Fruit fly (Drosophila melanogaster) Kc167 (cell line): ENCODE data around the gene CG31268.

ENCODE experiments used
- Myc ChIP-seq: fragments of >200 bp; optimal IDR thresholded peaks from 2 replicates; lab custom pipeline; 2017; ENCODE audit warnings: missing external identifiers
- Sin3A ChIP-seq: fragments of >200 bp; optimal IDR thresholded peaks from 2 replicates; lab custom pipeline; 2018; ENCODE audit warnings: missing external identifiers
- h ChIP-seq: fragments of >200 bp; optimal IDR thresholded peaks from 3 replicates; lab custom pipeline; 2018; ENCODE audit warnings: missing external identifiers
- insv ChIP-seq: fragments of >200 bp; optimal IDR thresholded peaks from 3 replicates; lab custom pipeline; 2018; ENCODE audit warnings: missing external identifiers
- psq ChIP-seq: fragments of >200 bp; optimal IDR thresholded peaks from 2 replicates; lab custom pipeline; 2017; ENCODE audit warnings: missing external identifiers
- ttk ChIP-seq: sonication (Bioruptor generic); optimal IDR thresholded peaks from 2 replicates; lab custom pipeline; 2017; ENCODE audit warnings: missing external identifiers

Gene CG31268

DNA sequence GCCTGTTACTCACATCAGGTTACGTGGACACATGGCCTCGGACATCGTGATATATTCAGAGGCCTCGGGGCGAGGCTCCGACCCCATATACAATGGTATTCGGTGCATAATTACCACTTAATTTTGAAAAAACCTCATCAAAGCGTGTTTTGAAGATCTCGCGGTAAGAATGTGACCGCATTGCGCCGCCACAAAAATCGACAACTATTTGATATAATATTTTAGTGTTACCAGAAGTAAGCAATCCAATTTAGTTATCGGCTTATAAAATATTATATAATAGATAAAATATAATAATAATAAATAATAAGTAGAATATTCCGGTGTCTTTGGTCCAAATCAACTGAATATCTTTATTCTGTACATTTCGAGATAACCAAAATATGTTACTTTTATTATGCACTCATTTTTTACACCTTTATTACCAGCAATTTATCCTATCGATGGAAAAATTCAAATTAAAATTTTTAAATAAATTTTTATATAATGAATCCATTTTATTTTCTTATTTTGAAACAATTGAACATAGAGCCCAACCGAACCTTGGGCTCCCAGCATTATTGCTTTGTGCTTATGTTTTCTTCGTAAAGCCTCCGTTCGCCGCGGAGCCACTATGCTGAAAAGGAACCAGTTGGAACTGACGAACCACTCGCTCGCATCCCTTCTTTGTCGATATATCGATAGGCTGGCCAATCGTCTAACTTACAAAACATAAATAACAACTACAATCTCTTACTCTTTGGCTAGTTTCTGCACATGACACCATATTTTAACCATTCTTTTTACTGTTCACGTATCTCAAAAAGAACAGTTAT is 8.6 kb downstream of the CG31268 start, which contains the start of the genes CG18213 and Trm7-32:
CG18213 (minus strand) TSS at position 211 of the 815 bp plus-strand sequence.
Trm7-32 (plus strand) TSS at position 690 of the 815 bp plus-strand sequence.
- TF ChIP-seq psq (lab: Kevin White, UChicago) (no peak), ttk (lab: Kevin White, UChicago) (no peak), Myc (no peak), Sin3A (no peak), insv (no peak), h (lab: Kevin White, UChicago) (no peak)

dm6 chr3R:17042838-17043569 is 11.4 kb downstream of the CG31268 start, which contains the start of the genes bdwf and Patr-1:
Gene bdwf, minus strand, starts transcription at chr3R:17043136.
Gene Patr-1, plus strand, starts transcription at chr3R:17043564.
- TF ChIP-seq h (lab: Kevin White, UChicago): no peak
- no peak for TF ChIP-seq ttk (lab: Kevin White, UChicago)
- TF ChIP-seq Myc: no peak
- TF ChIP-seq insv: no peak
- TF ChIP-seq psq (lab: Kevin White, UChicago): no peak
- no peak for TF ChIP-seq Sin3A

- TF ChIP-seq psq (lab: Kevin White, UChicago) (no peak), h (lab: Kevin White, UChicago) (no peak), Sin3A (no peak), ttk (lab: Kevin White, UChicago) (no peak), Myc (no peak), insv (no peak)
These were observed 11.9 kb downstream of the CG31268 start for dm6 chr3R:17043570-17043923.

DNA sequence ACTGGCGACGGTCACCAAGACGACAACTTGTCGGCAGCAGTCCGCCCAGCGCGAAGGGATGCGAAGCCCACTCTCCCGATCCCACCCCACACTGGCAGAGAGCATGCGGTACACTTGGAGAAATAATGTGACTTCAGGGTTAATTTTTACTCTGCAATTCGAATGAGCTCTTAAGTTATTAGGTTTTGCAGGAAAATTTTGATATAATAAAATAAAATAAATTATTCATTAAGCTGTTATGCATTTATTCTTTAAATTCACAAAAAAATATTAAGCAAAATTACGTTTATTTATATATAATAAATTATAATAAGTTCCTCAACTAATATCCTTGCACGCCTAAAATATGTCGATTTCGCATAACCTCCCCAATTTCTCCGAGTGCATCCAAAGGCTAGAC is 17.3 kb downstream of the CG31268 start:
- TF ChIP-seq insv: no peak
- TF ChIP-seq Sin3A: no peak
- TF ChIP-seq psq (lab: Kevin White, UChicago): no peak
- no peak for TF ChIP-seq Myc
- TF ChIP-seq ttk (lab: Kevin White, UChicago): no peak
- TF ChIP-seq h (lab: Kevin White, UChicago): no peak

DNA sequence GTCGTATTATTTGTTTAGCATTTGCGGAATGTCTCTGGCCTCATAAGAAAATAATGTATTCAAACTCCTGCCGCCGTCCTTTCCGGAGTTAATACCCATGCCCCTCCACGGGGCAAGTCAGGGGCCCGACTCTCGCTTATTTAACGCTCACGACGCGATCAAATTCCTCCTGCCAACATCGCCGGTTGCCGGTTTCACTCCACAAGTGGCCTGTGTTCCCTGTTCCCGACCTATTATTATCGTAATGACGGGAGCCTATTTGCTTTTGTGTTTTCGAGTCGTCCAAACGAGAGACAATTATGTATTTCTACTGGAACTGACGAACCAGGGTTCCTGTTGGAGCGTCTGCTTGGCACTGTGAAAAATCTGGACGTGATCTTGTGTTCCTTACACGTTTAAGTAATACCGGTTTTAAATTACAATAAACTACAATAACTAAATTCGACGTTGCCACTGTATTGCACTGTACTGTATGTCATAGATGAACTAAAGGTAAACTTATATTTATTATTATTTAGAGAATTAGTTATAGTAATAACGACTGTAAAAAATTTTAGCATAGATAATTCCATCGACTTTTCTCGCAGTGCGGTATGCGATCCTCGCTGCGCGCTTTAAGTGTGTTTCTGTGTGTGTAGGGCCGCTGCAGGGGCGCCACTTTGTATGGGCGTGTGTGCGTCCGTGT is 21.0 kb downstream of the CG31268 start:
- no peak for TF ChIP-seq psq (lab: Kevin White, UChicago)
- no peak for TF ChIP-seq insv
- TF ChIP-seq h (lab: Kevin White, UChicago): no peak
- TF ChIP-seq Myc: no peak
- TF ChIP-seq Sin3A: no peak
- TF ChIP-seq ttk (lab: Kevin White, UChicago): no peak

DNA sequence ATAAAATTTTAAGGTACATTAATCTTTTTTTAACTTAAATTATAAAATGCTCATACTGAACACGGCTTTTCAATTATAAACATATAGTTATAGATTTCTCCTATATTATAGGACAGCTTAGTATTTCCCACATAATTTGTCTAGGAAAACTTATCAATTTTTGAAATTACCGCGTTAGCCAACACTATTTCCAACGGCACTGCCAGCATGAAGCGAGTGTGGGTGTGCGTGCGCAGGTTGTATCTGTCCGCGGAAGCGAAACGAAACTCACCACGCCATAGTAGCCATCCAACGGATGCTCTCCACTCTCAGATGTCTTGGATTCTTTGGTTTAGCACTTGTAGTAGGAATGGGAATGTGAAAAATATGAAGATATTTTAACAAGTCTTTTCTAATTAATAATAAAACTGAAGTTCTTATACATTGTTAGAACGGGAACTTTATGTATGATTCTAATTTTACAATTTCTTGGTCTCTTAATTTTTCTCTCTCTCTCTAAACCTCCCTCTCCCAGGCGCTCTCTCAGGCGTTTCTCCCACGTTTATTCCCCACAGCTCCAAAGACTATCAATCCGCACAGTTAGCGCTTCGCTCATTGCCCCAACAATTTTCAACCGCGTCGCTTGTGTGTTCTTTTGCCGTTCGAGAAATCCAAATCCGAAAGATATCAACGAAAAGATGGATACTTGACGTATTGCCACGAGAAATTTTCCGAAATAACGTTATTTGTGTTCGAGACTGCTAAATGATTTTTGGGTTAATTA is 22.0 kb downstream of the CG31268 start, which contains the start of gene Dad:
Dad (plus strand) TSS at position 593 of the 763 bp plus-strand sequence.
- TF ChIP-seq psq (lab: Kevin White, UChicago) (no peak), ttk (lab: Kevin White, UChicago) (no peak), Sin3A (no peak), h (lab: Kevin White, UChicago) (no peak), Myc (no peak), insv (no peak)

DNA sequence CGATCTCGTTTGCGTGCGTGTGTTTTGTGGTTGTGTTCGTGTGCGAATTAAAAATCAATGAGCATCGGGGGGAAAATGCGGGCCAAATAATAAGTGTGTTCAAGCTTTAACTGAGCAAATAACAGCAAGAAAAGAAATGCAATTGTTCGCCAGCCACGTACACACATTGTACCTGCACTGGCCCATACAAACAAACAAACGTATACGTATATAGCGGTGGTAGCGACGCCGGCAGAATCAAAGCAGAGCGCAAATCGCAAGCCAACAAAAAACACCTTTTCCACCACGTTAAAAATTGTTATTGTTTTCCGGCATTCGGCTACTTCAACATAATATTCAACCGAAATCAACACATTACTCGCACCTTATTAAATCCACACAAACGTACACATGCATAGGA is 22.9 kb downstream of the CG31268 start:
- TF ChIP-seq Myc (no peak), h (lab: Kevin White, UChicago) (no peak), insv (no peak), ttk (lab: Kevin White, UChicago) (no peak), psq (lab: Kevin White, UChicago) (no peak), Sin3A (no peak)

dm6 chr3R:17056183-17056904 is 24.7 kb downstream of the CG31268 start:
- TF ChIP-seq h (lab: Kevin White, UChicago) (no peak), insv (no peak), Sin3A (no peak), psq (lab: Kevin White, UChicago) (no peak)

dm6 chr3R:17056905-17057251 is 25.3 kb downstream of the CG31268 start:
- TF ChIP-seq Myc (no peak), Sin3A (no peak), insv (no peak), psq (lab: Kevin White, UChicago) (no peak), ttk (lab: Kevin White, UChicago) (no peak), h (lab: Kevin White, UChicago) (no peak)

dm6 chr3R:17059100-17059810 is 27.7 kb downstream of the CG31268 start:
- no peak for TF ChIP-seq ttk (lab: Kevin White, UChicago)
- no peak for TF ChIP-seq psq (lab: Kevin White, UChicago)
- TF ChIP-seq insv: no peak
- no peak for TF ChIP-seq h (lab: Kevin White, UChicago)
- TF ChIP-seq Myc: no peak
